Worm (Caenorhabditis elegans) whole organism, early embryonic: ENCODE results near the gene mrpl-32.
A peak's percentile ranks its signal among the peaks of the same experiment; 100 is the strongest.

Experiments used
- B0310.2 ChIP-seq: sonication (generic microtip); optimal IDR thresholded peaks from 2 replicates; lab custom pipeline; 2016; ENCODE audit warnings: mild to moderate bottlenecking, missing genetic modification characterization, missing compliant biosample characterization
- F13C5.2 ChIP-seq: sonication (generic microtip); optimal IDR thresholded peaks from 2 replicates; lab custom pipeline; 2017; ENCODE audit warnings: mild to moderate bottlenecking, missing genetic modification characterization, inconsistent platforms, missing compliant biosample characterization
- aly-1 ChIP-seq: sonication (generic microtip); optimal IDR thresholded peaks from 2 replicates; lab custom pipeline; 2016; ENCODE audit warnings: missing genetic modification characterization, missing compliant biosample characterization
- ama-1 ChIP-seq: fragments of 150-350 bp; optimal IDR thresholded peaks from 2 replicates; lab custom pipeline; 2014
- ceh-13 ChIP-seq: fragments of 200-800 bp; sonication (Bioruptor generic); optimal IDR thresholded peaks from 2 replicates; lab custom pipeline; 2018; ENCODE audit warnings: mild to moderate bottlenecking, missing genetic modification characterization, missing compliant biosample characterization
- ceh-36 ChIP-seq: sonication (generic microtip); optimal IDR thresholded peaks from 2 replicates; lab custom pipeline; 2016; ENCODE audit warnings: missing genetic modification characterization, inconsistent platforms, missing compliant biosample characterization
- ets-7 ChIP-seq: sonication (generic microtip); optimal IDR thresholded peaks from 2 replicates; lab custom pipeline; 2016; ENCODE audit warnings: missing genotype, missing genetic modification characterization, missing compliant biosample characterization
- flt-1 ChIP-seq: fragments of 200-800 bp; sonication (Bioruptor generic); IDR thresholded peaks from 2 replicates; pipeline ENCODE4 v1.3.6; 2022; ENCODE audit warnings: missing genetic modification characterization, missing compliant biosample characterization
- hmbx-1 ChIP-seq: sonication (generic microtip); optimal IDR thresholded peaks from 2 replicates; lab custom pipeline; 2016; ENCODE audit warnings: mild to moderate bottlenecking, missing genetic modification characterization, missing compliant biosample characterization
- hmg-4 ChIP-seq: fragments of 200-800 bp; sonication (Bioruptor generic); optimal IDR thresholded peaks from 2 replicates; lab custom pipeline; 2018; ENCODE audit warnings: mild to moderate bottlenecking, missing genetic modification characterization, missing compliant biosample characterization
- hnd-1 ChIP-seq: sonication (generic microtip); optimal IDR thresholded peaks from 2 replicates; lab custom pipeline; 2016; ENCODE audit warnings: missing genetic modification characterization, missing compliant biosample characterization
- pes-1 ChIP-seq: fragments of 200-800 bp; sonication (Bioruptor generic); IDR thresholded peaks from 2 replicates; pipeline ENCODE4 v1.3.6; 2022; ENCODE audit warnings: missing genetic modification reagents, missing genetic modification characterization, missing compliant biosample characterization
- scrt-1 ChIP-seq: fragments of 200-800 bp; sonication (Bioruptor generic); IDR thresholded peaks from 2 replicates; pipeline ENCODE4 v1.3.6; 2022; ENCODE audit warnings: missing genetic modification characterization, missing compliant biosample characterization
- sea-1 ChIP-seq: fragments of 200-800 bp; sonication (Bioruptor generic); conservative IDR thresholded peaks from 2 replicates; pipeline ENCODE4 v1.3.6; 2022; ENCODE audit warnings: missing genetic modification characterization, missing compliant biosample characterization
- tbx-11 ChIP-seq: fragments of 200-800 bp; sonication (Bioruptor generic); IDR thresholded peaks from 2 replicates; pipeline ENCODE4 v1.3.6; 2022; ENCODE audit warnings: missing genetic modification characterization, missing compliant biosample characterization
- tbx-37 ChIP-seq: fragments of 200-800 bp; sonication (Bioruptor generic); conservative IDR thresholded peaks from 2 replicates; pipeline ENCODE4 v1.3.6; 2022; ENCODE audit warnings: missing genetic modification reagents, missing genetic modification characterization, missing compliant biosample characterization
- tra-4 ChIP-seq: sonication (generic microtip); optimal IDR thresholded peaks from 2 replicates; lab custom pipeline; 2017; ENCODE audit warnings: missing genetic modification characterization, missing compliant biosample characterization

mrpl-32 gene

DNA sequence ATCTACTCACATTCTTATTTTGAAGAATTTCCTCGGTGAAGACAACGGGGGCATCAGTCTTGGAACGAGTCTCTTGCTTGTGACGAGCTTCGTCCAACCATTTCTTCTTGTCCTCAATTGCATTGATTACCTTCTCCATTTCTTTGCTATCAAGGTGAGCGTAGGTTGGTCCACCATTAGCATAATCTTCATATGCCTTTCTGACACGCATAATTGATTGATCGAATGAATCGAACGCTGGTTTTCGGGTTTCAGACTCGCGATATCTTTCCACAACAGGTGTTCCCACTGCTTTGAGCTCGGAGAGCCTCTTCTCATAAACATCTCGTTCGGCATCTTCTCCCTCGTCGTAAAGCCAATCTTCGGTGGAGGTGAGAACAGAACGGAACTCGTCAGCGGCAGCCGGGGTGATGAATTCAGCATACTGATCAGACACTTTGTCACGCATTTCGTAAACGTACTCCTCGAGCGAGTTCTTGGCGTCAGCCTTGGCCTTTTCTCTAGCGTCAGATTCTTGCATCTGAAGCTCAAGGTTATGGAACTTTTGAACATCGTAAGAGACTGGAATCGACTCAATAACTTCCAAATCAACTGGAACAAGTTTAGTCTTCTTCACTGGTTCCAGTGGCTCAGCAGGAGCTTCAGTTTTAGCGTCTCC lies 5.0 kb upstream of the mrpl-32 start:
- no peak for TF ChIP-seq scrt-1 (GFP tag; lab: Robert Waterston, UW)
- TF ChIP-seq hmg-4 (GFP tag; lab: Kevin White, UChicago), result no peak
- no peak for TF ChIP-seq ceh-36 (tag; lab: Kevin White, UChicago)
- no peak for TF ChIP-seq hnd-1 (tag; lab: Kevin White, UChicago)
- no peak for TF ChIP-seq pes-1 (GFP tag; lab: Robert Waterston, UW)
- no peak for TF ChIP-seq sea-1 (GFP tag; lab: Robert Waterston, UW)
- TF ChIP-seq ama-1 (lab: Kevin White, UChicago), result no peak
- no peak for TF ChIP-seq tbx-37
- no peak for TF ChIP-seq F13C5.2 (tag; lab: Kevin White, UChicago)
- TF ChIP-seq flt-1 (GFP tag; lab: Robert Waterston, UW), result no peak

DNA sequence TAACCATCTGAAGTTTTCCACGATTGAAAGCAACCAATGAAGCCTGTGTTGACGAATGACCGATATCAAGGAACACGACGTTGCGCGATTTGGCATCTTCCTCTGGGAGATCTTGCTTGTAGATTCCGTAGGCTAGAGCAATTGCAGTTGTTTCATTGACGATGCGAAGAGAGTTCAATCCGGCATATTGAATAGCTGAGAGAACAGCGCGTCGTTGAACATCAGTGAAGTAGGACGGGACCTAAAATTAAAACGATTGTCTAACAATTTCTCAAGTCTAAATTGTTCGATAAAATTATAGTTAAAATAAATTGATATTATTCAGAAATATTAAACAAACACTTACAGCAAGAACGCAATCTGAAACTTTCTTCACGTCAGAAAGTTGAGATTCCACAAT lies 3.5 kb upstream of the mrpl-32 start:
- TF ChIP-seq F13C5.2 (tag; lab: Kevin White, UChicago), result no peak
- no peak for TF ChIP-seq hnd-1 (tag; lab: Kevin White, UChicago)
- no peak for TF ChIP-seq ama-1 (lab: Kevin White, UChicago)
- TF ChIP-seq tbx-37, result no peak
- no peak for TF ChIP-seq flt-1 (GFP tag; lab: Robert Waterston, UW)
- no peak for TF ChIP-seq B0310.2 (tag; lab: Kevin White, UChicago)
- no peak for TF ChIP-seq hmbx-1
- TF ChIP-seq sea-1 (GFP tag; lab: Robert Waterston, UW), result no peak

- TF ChIP-seq ama-1 (lab: Kevin White, UChicago) (peak; percentile 13), pes-1 (GFP tag; lab: Robert Waterston, UW) (no peak), aly-1 (tag; lab: Kevin White, UChicago) (no peak)
These were observed 3.0 kb upstream of the mrpl-32 start, which contains the start of gene hsp-110 for ce11 chrIII:8446534-8446933. TSS of gene hsp-110 (minus strand) at chrIII:8446909.

- TF ChIP-seq B0310.2 (tag; lab: Kevin White, UChicago), result no peak
- no peak for TF ChIP-seq ceh-36 (tag; lab: Kevin White, UChicago)
- no peak for TF ChIP-seq ama-1 (lab: Kevin White, UChicago)
- TF ChIP-seq F13C5.2 (tag; lab: Kevin White, UChicago), result peak; percentile 84
- TF ChIP-seq tbx-37, result no peak
- TF ChIP-seq aly-1 (tag; lab: Kevin White, UChicago), result no peak
- 0 out of 2 replicates have a peak, but pooled peaks have one; percentile 27 for TF ChIP-seq pes-1 (GFP tag; lab: Robert Waterston, UW)
- TF ChIP-seq sea-1 (GFP tag; lab: Robert Waterston, UW), result no peak
- no peak for TF ChIP-seq ceh-13 (GFP tag; lab: Kevin White, UChicago)
- TF ChIP-seq hmbx-1, result no peak
- no peak for TF ChIP-seq tbx-11 (GFP tag; lab: Robert Waterston, UW)
- no peak for TF ChIP-seq tra-4 (tag; lab: Kevin White, UChicago)
- TF ChIP-seq flt-1 (GFP tag; lab: Robert Waterston, UW), result no peak; the same call in 1 of the 2 replicates
- TF ChIP-seq hnd-1 (tag; lab: Kevin White, UChicago), result no peak
- TF ChIP-seq scrt-1 (GFP tag; lab: Robert Waterston, UW), result no peak
- no peak for TF ChIP-seq ets-7 (tag; lab: Kevin White, UChicago)
These were observed 2.6 kb upstream of the mrpl-32 start, which contains the start of gene rpn-3 for ce11 chrIII:8446940-8447403. TSS of gene rpn-3 (plus strand) at chrIII:8447353.

DNA sequence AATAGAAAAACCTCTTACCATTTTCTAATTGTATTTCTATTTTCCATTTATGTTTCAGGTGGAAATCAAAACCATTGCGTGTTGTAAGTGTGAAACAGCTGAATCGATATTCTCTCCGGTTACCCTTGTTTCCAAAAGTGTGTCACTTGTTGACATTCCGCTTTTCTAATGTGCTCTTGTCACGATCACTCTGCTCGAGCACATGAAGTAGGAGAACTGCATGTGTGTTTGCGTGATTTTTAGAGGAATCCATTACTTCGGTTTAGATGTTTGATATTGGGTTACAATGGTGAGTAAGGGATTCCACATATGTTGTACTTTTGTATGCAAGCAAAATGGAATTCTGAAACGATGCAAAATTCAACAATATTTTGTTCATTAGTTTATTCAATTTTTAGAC lies 937 bp downstream of the mrpl-32 start:
- no peak for TF ChIP-seq ceh-13 (GFP tag; lab: Kevin White, UChicago)
- TF ChIP-seq tbx-37, result no peak
- no peak for TF ChIP-seq ceh-36 (tag; lab: Kevin White, UChicago)

ce11 chrIII:8451181-8451580 lies 1.6 kb downstream of the mrpl-32 start:
- TF ChIP-seq B0310.2 (tag; lab: Kevin White, UChicago) (no peak), tbx-37 (no peak), sea-1 (GFP tag; lab: Robert Waterston, UW) (no peak), ets-7 (tag; lab: Kevin White, UChicago) (no peak), F13C5.2 (tag; lab: Kevin White, UChicago) (no peak), ceh-36 (tag; lab: Kevin White, UChicago) (no peak), aly-1 (tag; lab: Kevin White, UChicago) (no peak), hmg-4 (GFP tag; lab: Kevin White, UChicago) (no peak), scrt-1 (GFP tag; lab: Robert Waterston, UW) (no peak), ceh-13 (GFP tag; lab: Kevin White, UChicago) (no peak), flt-1 (GFP tag; lab: Robert Waterston, UW) (no peak), pes-1 (GFP tag; lab: Robert Waterston, UW) (no peak), tra-4 (tag; lab: Kevin White, UChicago) (no peak)

- no peak for TF ChIP-seq B0310.2 (tag; lab: Kevin White, UChicago)
These were observed 8.0 kb downstream of the mrpl-32 start for ce11 chrIII:8457605-8458004.

DNA sequence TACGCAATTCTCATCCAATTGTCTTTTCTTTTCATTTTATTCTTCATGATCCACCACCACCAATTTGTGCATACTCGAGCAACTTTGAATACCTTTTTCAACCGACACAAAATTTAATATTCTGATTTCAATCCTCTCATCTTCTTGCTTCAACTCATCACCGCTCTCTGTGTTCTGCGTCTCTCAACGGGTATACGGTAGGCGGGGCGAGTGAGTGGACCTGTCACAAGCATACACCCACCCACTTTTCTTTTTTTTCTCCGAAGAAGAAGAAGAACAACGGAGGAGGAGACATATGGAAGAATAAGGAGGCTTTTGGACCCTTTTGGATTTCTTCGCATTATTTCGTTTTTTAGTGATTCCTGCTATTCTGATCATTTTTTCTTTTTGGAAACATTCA lies 11.9 kb downstream of the mrpl-32 start:
- TF ChIP-seq hmbx-1, result no peak
- no peak for TF ChIP-seq ets-7 (tag; lab: Kevin White, UChicago)
- no peak for TF ChIP-seq F13C5.2 (tag; lab: Kevin White, UChicago)
- no peak for TF ChIP-seq flt-1 (GFP tag; lab: Robert Waterston, UW)
- TF ChIP-seq tbx-11 (GFP tag; lab: Robert Waterston, UW), result no peak
- TF ChIP-seq scrt-1 (GFP tag; lab: Robert Waterston, UW), result no peak
- TF ChIP-seq ama-1 (lab: Kevin White, UChicago), result no peak
- no peak for TF ChIP-seq tra-4 (tag; lab: Kevin White, UChicago)
- TF ChIP-seq tbx-37, result no peak
- no peak for TF ChIP-seq hmg-4 (GFP tag; lab: Kevin White, UChicago)
- no peak for TF ChIP-seq B0310.2 (tag; lab: Kevin White, UChicago)
- no peak for TF ChIP-seq sea-1 (GFP tag; lab: Robert Waterston, UW)
- no peak for TF ChIP-seq aly-1 (tag; lab: Kevin White, UChicago)
- TF ChIP-seq hnd-1 (tag; lab: Kevin White, UChicago), result no peak
- no peak for TF ChIP-seq ceh-13 (GFP tag; lab: Kevin White, UChicago)
- no peak for TF ChIP-seq pes-1 (GFP tag; lab: Robert Waterston, UW)
- TF ChIP-seq ceh-36 (tag; lab: Kevin White, UChicago), result no peak
